Worm (Caenorhabditis elegans) whole organism, L3 larva: ENCODE results near the gene Y57G11C.36.

Experiments
- R02D3.7 ChIP-seq: fragments of 150-350 bp; optimal IDR thresholded peaks from 2 replicates; lab custom pipeline; 2014; ENCODE audit warnings: missing biosample characterization, missing genetic modification characterization
- aly-2 ChIP-seq: fragments of 150-350 bp; optimal IDR thresholded peaks from 2 replicates; lab custom pipeline; 2014; ENCODE audit warnings: missing biosample characterization, missing genetic modification characterization
- ama-1 ChIP-seq: fragments of 150-350 bp; optimal IDR thresholded peaks from 2 replicates; lab custom pipeline; 2018
- ceh-16 ChIP-seq: sonication (generic microtip); optimal IDR thresholded peaks from 2 replicates; lab custom pipeline; 2017; ENCODE audit warnings: missing biosample characterization, missing genetic modification characterization
- ceh-28 ChIP-seq: fragments of 150-350 bp; optimal IDR thresholded peaks from 2 replicates; lab custom pipeline; 2014; ENCODE audit warnings: missing biosample characterization, missing genetic modification reagents, missing genetic modification characterization
- ceh-9 ChIP-seq: sonication (generic microtip); optimal IDR thresholded peaks from 2 replicates; lab custom pipeline; 2018; ENCODE audit warnings: missing biosample characterization, missing genetic modification characterization
- daf-12 ChIP-seq: fragments of 150-350 bp; optimal IDR thresholded peaks from 2 replicates; lab custom pipeline; 2014; ENCODE audit warnings: missing biosample characterization, missing genetic modification reagents, missing genetic modification characterization
- egl-27 ChIP-seq: sonication (generic microtip); optimal IDR thresholded peaks from 4 replicates; lab custom pipeline; 2017; ENCODE audit warnings: missing biosample characterization, missing genetic modification reagents, missing genetic modification characterization
- elt-1 ChIP-seq: fragments of 150-350 bp; optimal IDR thresholded peaks from 2 replicates; lab custom pipeline; 2014; ENCODE audit warnings: missing biosample characterization, missing genetic modification characterization
- eor-1 ChIP-seq, 2 experiments: fragments of 150-350 bp; optimal IDR thresholded peaks; 2 replicates each; lab custom pipeline; 2014 to 2018; ENCODE audit warnings: missing biosample characterization in 2 of 2, missing genetic modification characterization in 2 of 2
- fkh-10 ChIP-seq: sonication (generic microtip); optimal IDR thresholded peaks from 2 replicates; lab custom pipeline; 2017; ENCODE audit warnings: missing biosample characterization, missing genetic modification reagents, missing genetic modification characterization
- fkh-2 ChIP-seq: fragments of 150-350 bp; optimal IDR thresholded peaks from 2 replicates; lab custom pipeline; 2014; ENCODE audit warnings: missing biosample characterization, missing genetic modification reagents, missing genetic modification characterization
- hmg-11 ChIP-seq: sonication (generic microtip); optimal IDR thresholded peaks from 2 replicates; lab custom pipeline; 2016; ENCODE audit warnings: missing genetic modification characterization, missing compliant biosample characterization
- lin-15B ChIP-seq: fragments of 150-350 bp; optimal IDR thresholded peaks from 2 replicates; lab custom pipeline; 2014; ENCODE audit warnings: missing biosample characterization, missing genetic modification characterization
- lin-39 ChIP-seq: fragments of 150-350 bp; optimal IDR thresholded peaks from 2 replicates; lab custom pipeline; 2018; ENCODE audit warnings: missing biosample characterization, missing genetic modification reagents, missing genetic modification characterization
- lsy-12 ChIP-seq: sonication (generic microtip); optimal IDR thresholded peaks from 2 replicates; lab custom pipeline; 2016; ENCODE audit warnings: mild to moderate bottlenecking, missing genetic modification characterization, missing compliant biosample characterization
- mdl-1 ChIP-seq: fragments of 150-350 bp; optimal IDR thresholded peaks from 2 replicates; lab custom pipeline; 2014; ENCODE audit warnings: missing biosample characterization, missing genetic modification characterization
- mml-1 ChIP-seq: fragments of 150-350 bp; sonication (generic microtip); optimal IDR thresholded peaks from 3 replicates; lab custom pipeline; 2014; ENCODE audit warnings: missing biosample characterization, missing genetic modification characterization
- nfya-1 ChIP-seq: sonication (generic microtip); optimal IDR thresholded peaks from 2 replicates; lab custom pipeline; 2017; ENCODE audit warnings: missing genetic modification characterization, mild to moderate bottlenecking, missing compliant biosample characterization, antibody characterized with exemption, moderate library complexity; ENCODE audit not compliant: insufficient read depth
- nhr-11 ChIP-seq: fragments of 150-350 bp; optimal IDR thresholded peaks from 2 replicates; lab custom pipeline; 2014; ENCODE audit warnings: missing biosample characterization, missing genetic modification characterization
- nhr-23 ChIP-seq: fragments of 150-350 bp; optimal IDR thresholded peaks from 2 replicates; lab custom pipeline; 2014; ENCODE audit warnings: missing biosample characterization, missing genetic modification reagents, missing genetic modification characterization
- nhr-237 ChIP-seq: fragments of 150-350 bp; optimal IDR thresholded peaks from 2 replicates; lab custom pipeline; 2014; ENCODE audit warnings: missing biosample characterization, missing genetic modification characterization
- nhr-25 ChIP-seq: sonication (generic microtip); optimal IDR thresholded peaks from 2 replicates; lab custom pipeline; 2017; ENCODE audit warnings: missing biosample characterization, missing genetic modification characterization
- nhr-43 ChIP-seq: sonication (generic microtip); optimal IDR thresholded peaks from 2 replicates; lab custom pipeline; 2016; ENCODE audit warnings: mild to moderate bottlenecking, missing genetic modification characterization, missing compliant biosample characterization; ENCODE audit not compliant: poor library complexity, severe bottlenecking
- nhr-67 ChIP-seq: fragments of 150-350 bp; optimal IDR thresholded peaks from 2 replicates; lab custom pipeline; 2014; ENCODE audit warnings: missing biosample characterization, missing genetic modification characterization
- nhr-76 ChIP-seq: fragments of 150-350 bp; sonication (generic microtip); optimal IDR thresholded peaks from 5 replicates; lab custom pipeline; 2014; ENCODE audit warnings: missing biosample characterization, missing genetic modification characterization
- pha-4 ChIP-seq: fragments of 150-350 bp; optimal IDR thresholded peaks from 2 replicates; lab custom pipeline; 2014; ENCODE audit warnings: missing biosample characterization, missing genetic modification reagents, missing genetic modification characterization
- pqm-1 ChIP-seq: fragments of 150-350 bp; optimal IDR thresholded peaks from 2 replicates; lab custom pipeline; 2017; ENCODE audit warnings: missing biosample characterization, missing genetic modification characterization, inconsistent platforms
- snpc-4 ChIP-seq: fragments of 150-350 bp; optimal IDR thresholded peaks from 2 replicates; lab custom pipeline; 2014; ENCODE audit warnings: missing biosample characterization, missing genetic modification characterization
- tbx-2 ChIP-seq: sonication (generic microtip); optimal IDR thresholded peaks from 2 replicates; lab custom pipeline; 2016; ENCODE audit warnings: mild to moderate bottlenecking, missing genetic modification characterization, missing compliant biosample characterization
- unc-62 ChIP-seq: fragments of 150-350 bp; sonication (generic microtip); optimal IDR thresholded peaks from 4 replicates; lab custom pipeline; 2014; ENCODE audit warnings: missing biosample characterization, missing genetic modification reagents, missing genetic modification characterization
- zag-1 ChIP-seq: fragments of 150-350 bp; optimal IDR thresholded peaks from 2 replicates; lab custom pipeline; 2014; ENCODE audit warnings: missing biosample characterization, missing genetic modification characterization
- ztf-11 ChIP-seq: fragments of 150-350 bp; optimal IDR thresholded peaks from 2 replicates; lab custom pipeline; 2014; ENCODE audit warnings: missing biosample characterization, missing genetic modification characterization

The Y57G11C.36 gene

ce11 chrIV:14760845-14761244 is 12.7 kb downstream of the Y57G11C.36 start, which contains the start of gene ptp-5.2:
Gene ptp-5.2, minus strand, starts transcription at chrIV:14760945.
- TF ChIP-seq nhr-11 (tag; lab: Kevin White, UChicago) (no peak), ama-1 (lab: Kevin White, UChicago) (no peak), nhr-25 (tag; lab: Kevin White, UChicago) (no peak), lin-39 (tag; lab: Kevin White, UChicago) (no peak), lin-15B (tag; lab: Kevin White, UChicago) (no peak), elt-1 (tag; lab: Kevin White, UChicago) (no peak), lsy-12 (tag; lab: Kevin White, UChicago) (no peak), egl-27 (tag; lab: Kevin White, UChicago) (no peak), zag-1 (tag; lab: Kevin White, UChicago) (no peak), tbx-2 (no peak), unc-62 (GFP tag; lab: Kevin White, UChicago) (no peak), aly-2 (no peak), R02D3.7 (tag; lab: Kevin White, UChicago) (no peak)

- TF ChIP-seq snpc-4 (no peak), pqm-1 (no peak), hmg-11 (tag; lab: Kevin White, UChicago) (no peak)
- TF ChIP-seq, all 47 proteins: peak for 0
These were observed 13.9 kb downstream of the Y57G11C.36 start for ce11 chrIV:14759662-14760061.

- TF ChIP-seq daf-12 (no peak), zag-1 (tag; lab: Kevin White, UChicago) (no peak), snpc-4 (no peak), nhr-43 (no peak), elt-1 (tag; lab: Kevin White, UChicago) (no peak), fkh-2 (tag; lab: Kevin White, UChicago) (no peak), ztf-11 (tag; lab: Kevin White, UChicago) (no peak), tbx-2 (no peak), ceh-16 (tag; lab: Kevin White, UChicago) (no peak), mml-1 (no peak), pha-4 (no peak), fkh-10 (GFP tag; lab: Kevin White, UChicago) (no peak), nhr-23 (tag; lab: Kevin White, UChicago) (no peak), nhr-76 (no peak), lin-39 (tag; lab: Kevin White, UChicago) (no peak), hmg-11 (tag; lab: Kevin White, UChicago) (no peak), nhr-67 (tag; lab: Kevin White, UChicago) (no peak), eor-1 (tag; optimal IDR thresholded peaks at IDR 0.05; lab: Kevin White, UChicago) (no peak), nhr-237 (tag; lab: Kevin White, UChicago) (no peak)
These were observed 15.8 kb downstream of the Y57G11C.36 start for ce11 chrIV:14757786-14758185.

DNA sequence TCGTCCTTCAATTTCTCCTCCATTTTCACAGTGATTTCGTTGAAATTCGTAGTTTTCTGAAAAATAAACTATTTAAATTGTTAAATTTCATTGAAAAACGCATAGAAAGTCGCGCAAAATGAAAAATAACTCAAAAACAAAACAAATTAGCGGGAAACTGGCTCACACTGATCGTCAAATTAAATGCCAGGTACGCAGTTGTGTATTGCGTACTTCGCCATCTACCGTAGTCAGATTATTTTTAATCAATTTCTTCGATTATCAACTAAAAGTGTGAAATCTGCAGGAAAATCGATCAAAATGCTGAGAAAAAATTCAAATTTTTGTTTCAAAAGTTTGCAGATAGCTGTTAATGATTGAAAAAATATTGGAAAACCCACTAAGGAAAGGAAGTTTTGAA is 18.7 kb downstream of the Y57G11C.36 start, which contains the start of gene Y57G11C.499:
TSS of gene Y57G11C.499 (minus strand) at position 23 of the 400 bp plus-strand sequence.
- TF ChIP-seq elt-1 (tag; lab: Kevin White, UChicago) (no peak), pqm-1 (no peak), mdl-1 (tag; lab: Kevin White, UChicago) (no peak), ceh-16 (tag; lab: Kevin White, UChicago) (no peak), lin-39 (tag; lab: Kevin White, UChicago) (no peak)
- TF ChIP-seq, all 47 proteins: peak for 0

ce11 chrIV:14741926-14742325 is 31.7 kb downstream of the Y57G11C.36 start:
- TF ChIP-seq ceh-28 (tag; lab: Kevin White, UChicago) (no peak), ceh-9 (no peak), mdl-1 (tag; lab: Kevin White, UChicago) (no peak)

DNA sequence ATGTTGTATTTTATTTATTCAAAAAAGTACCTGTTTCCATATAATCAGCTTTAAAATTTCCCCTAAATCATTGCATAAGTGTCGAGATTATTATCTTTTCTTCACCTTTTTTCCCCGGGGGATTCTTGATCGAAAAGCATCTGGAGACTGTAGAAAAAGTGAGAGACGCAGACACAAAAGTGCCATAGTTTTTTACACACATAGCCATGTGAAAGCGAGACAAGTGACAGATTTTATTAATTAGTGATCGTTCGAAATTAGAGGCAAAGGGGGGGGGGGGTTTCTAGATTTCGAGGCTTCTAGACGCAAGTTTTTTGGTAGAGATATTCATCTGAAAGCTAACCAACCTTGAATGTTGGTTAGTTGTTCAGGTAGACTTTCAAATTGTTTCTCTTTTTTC is 44.3 kb downstream of the Y57G11C.36 start:
- TF ChIP-seq mdl-1 (tag; lab: Kevin White, UChicago) = no peak
- TF ChIP-seq mml-1 = no peak
- no peak for TF ChIP-seq nfya-1
- peak; percentile 81 for TF ChIP-seq nhr-25 (tag; lab: Kevin White, UChicago)
- TF ChIP-seq elt-1 (tag; lab: Kevin White, UChicago) = peak; percentile 68
